Worm (Caenorhabditis elegans) whole organism, L4 larva: ENCODE measurements around the gene klp-17.
A peak's percentile ranks its signal among the peaks of the same experiment; 100 is the strongest.

ENCODE experiments used
- F10B5.3 ChIP-seq: sonication (generic microtip); optimal IDR thresholded peaks from 2 replicates; lab custom pipeline; 2016; ENCODE audit warnings: mild to moderate bottlenecking, missing genetic modification characterization, missing compliant biosample characterization
- F26F4.8 ChIP-seq: fragments of 200-800 bp; sonication (Bioruptor generic); conservative IDR thresholded peaks from 2 replicates; pipeline ENCODE4 v1.3.6; 2022; ENCODE audit warnings: missing genetic modification characterization, missing compliant biosample characterization
- F44E2.7 ChIP-seq: fragments of 200-800 bp; sonication (Bioruptor generic); IDR thresholded peaks from 2 replicates; pipeline ENCODE4 v2.1.2; 2022; ENCODE audit warnings: missing genetic modification characterization, missing compliant biosample characterization
- F49E8.2 ChIP-seq: sonication (generic microtip); optimal IDR thresholded peaks from 2 replicates; lab custom pipeline; 2016; ENCODE audit warnings: missing compliant biosample characterization, mild to moderate bottlenecking, missing genetic modification characterization, borderline replicate concordance
- R02D3.7 ChIP-seq: fragments of 150-350 bp; sonication (generic microtip); optimal IDR thresholded peaks from 3 replicates; lab custom pipeline; 2014; ENCODE audit warnings: missing biosample characterization, missing genetic modification characterization
- T26A8.4 ChIP-seq: fragments of 200-800 bp; sonication (Bioruptor generic); IDR thresholded peaks from 2 replicates; pipeline ENCODE4 v1.3.6; 2022; ENCODE audit warnings: missing genetic modification characterization, missing compliant biosample characterization
- aha-1 ChIP-seq: fragments of 150-350 bp; peaks from one replicate; lab custom pipeline; 2014; ENCODE audit warnings: missing biosample characterization, missing genetic modification characterization
- arid-1 ChIP-seq: fragments of 200-800 bp; sonication (Bioruptor generic); conservative IDR thresholded peaks from 2 replicates; pipeline ENCODE4 v1.3.6; 2022; ENCODE audit warnings: missing genetic modification reagents, missing genetic modification characterization, missing compliant biosample characterization
- ctbp-1 ChIP-seq: fragments of 200-800 bp; sonication (Bioruptor generic); IDR thresholded peaks from 2 replicates; pipeline ENCODE4 v1.3.6; 2022; ENCODE audit warnings: missing genetic modification reagents, missing genetic modification characterization, missing compliant biosample characterization
- daf-16 ChIP-seq, 3 experiments: sonication (generic microtip); optimal IDR thresholded peaks; 2 replicates each; lab custom pipeline; 2016 to 2017; ENCODE audit warnings: missing genetic modification characterization in 3 of 3, missing genetic modification reagents in 3 of 3, mild to moderate bottlenecking in 2 of 3, missing compliant biosample characterization in 2 of 3, missing biosample characterization in 1 of 3, moderate library complexity in 1 of 3
- daf-19 ChIP-seq: fragments of 200-800 bp; sonication (Bioruptor generic); conservative IDR thresholded peaks from 2 replicates; pipeline ENCODE4 v1.3.6; 2022; ENCODE audit warnings: missing genetic modification characterization, missing compliant biosample characterization
- dmd-6 ChIP-seq: fragments of 200-800 bp; sonication (Bioruptor generic); IDR thresholded peaks from 2 replicates; pipeline ENCODE4 v1.3.6; 2022; ENCODE audit warnings: missing genetic modification reagents, missing genetic modification characterization, missing compliant biosample characterization
- dve-1 ChIP-seq: sonication (generic microtip); optimal IDR thresholded peaks from 2 replicates; lab custom pipeline; 2017; ENCODE audit warnings: antibody characterized with exemption, mild to moderate bottlenecking, missing genetic modification characterization, missing compliant biosample characterization; ENCODE audit not compliant: insufficient read depth
- egl-27 ChIP-seq: sonication (generic microtip); optimal IDR thresholded peaks from 3 replicates; lab custom pipeline; 2017; ENCODE audit warnings: missing biosample characterization, missing genetic modification reagents, missing genetic modification characterization
- egl-43 ChIP-seq: fragments of 200-800 bp; sonication (Bioruptor generic); IDR thresholded peaks from 2 replicates; pipeline ENCODE4 v1.3.6; 2022; ENCODE audit warnings: missing genetic modification reagents, missing genetic modification characterization, missing compliant biosample characterization
- fos-1 ChIP-seq: fragments of 150-350 bp; optimal IDR thresholded peaks from 2 replicates; lab custom pipeline; 2014; ENCODE audit warnings: missing biosample characterization, missing genetic modification characterization
- hlh-11 ChIP-seq: fragments of 200-800 bp; sonication (Bioruptor generic); optimal IDR thresholded peaks from 2 replicates; lab custom pipeline; 2018; ENCODE audit warnings: mild to moderate bottlenecking, missing genetic modification characterization, missing compliant biosample characterization
- hlh-30 ChIP-seq: sonication (generic microtip); optimal IDR thresholded peaks from 2 replicates; lab custom pipeline; 2017; ENCODE audit warnings: antibody characterized with exemption, mild to moderate bottlenecking, missing genetic modification characterization, missing compliant biosample characterization; ENCODE audit not compliant: insufficient read depth
- lim-7 ChIP-seq: fragments of 200-800 bp; sonication (Bioruptor generic); IDR thresholded peaks from 2 replicates; pipeline ENCODE4 v1.3.6; 2022; ENCODE audit warnings: missing genetic modification characterization, missing compliant biosample characterization
- lin-29 ChIP-seq: fragments of 200-800 bp; sonication (Bioruptor generic); IDR thresholded peaks from 2 replicates; pipeline ENCODE4 v1.3.6; 2022; ENCODE audit warnings: missing genetic modification reagents, missing genetic modification characterization, missing compliant biosample characterization
- madf-9 ChIP-seq: fragments of 200-800 bp; sonication (Bioruptor generic); conservative IDR thresholded peaks from 2 replicates; pipeline ENCODE4 v1.3.6; 2022; ENCODE audit warnings: missing genetic modification reagents, missing genetic modification characterization, missing compliant biosample characterization
- mxl-3 ChIP-seq: fragments of 200-800 bp; sonication (Bioruptor generic); optimal IDR thresholded peaks from 2 replicates; lab custom pipeline; 2018; ENCODE audit warnings: mild to moderate bottlenecking, missing genetic modification characterization, missing compliant biosample characterization
- nhr-102 ChIP-seq: sonication (generic microtip); optimal IDR thresholded peaks from 2 replicates; lab custom pipeline; 2016; ENCODE audit warnings: mild to moderate bottlenecking, missing genetic modification characterization, moderate library complexity, missing compliant biosample characterization
- nhr-237 ChIP-seq: sonication (generic microtip); optimal IDR thresholded peaks from 2 replicates; lab custom pipeline; 2017; ENCODE audit warnings: missing biosample characterization, missing genetic modification characterization
- nhr-25 ChIP-seq: sonication (generic microtip); optimal IDR thresholded peaks from 2 replicates; lab custom pipeline; 2017; ENCODE audit warnings: missing genetic modification characterization, mild to moderate bottlenecking, missing compliant biosample characterization, antibody characterized with exemption, moderate library complexity, borderline replicate concordance; ENCODE audit not compliant: insufficient read depth
- nhr-28 ChIP-seq: fragments of 150-350 bp; optimal IDR thresholded peaks from 2 replicates; lab custom pipeline; 2014; ENCODE audit warnings: missing biosample characterization, missing genetic modification characterization
- nhr-41 ChIP-seq: fragments of 200-800 bp; sonication (Bioruptor generic); IDR thresholded peaks from 2 replicates; pipeline ENCODE4 v1.3.6; 2022; ENCODE audit warnings: missing genetic modification reagents, missing genetic modification characterization, missing compliant biosample characterization
- nhr-77 ChIP-seq: fragments of 150-350 bp; optimal IDR thresholded peaks from 2 replicates; lab custom pipeline; 2014; ENCODE audit warnings: missing biosample characterization, missing genetic modification characterization
- pha-4 ChIP-seq, 2 experiments: fragments of 150-350 bp in 1 of 2; fragments of 200-800 bp in 1 of 2; sonication (Bioruptor generic) in 1 of 2; IDR thresholded peaks in 1 of 2; optimal IDR thresholded peaks in 1 of 2; 2 replicates each; pipeline versions ENCODE4 v1.3.6 to Lab custom; 2014 to 2022; ENCODE audit warnings: missing genetic modification characterization in 2 of 2, missing genetic modification reagents in 2 of 2, missing biosample characterization in 1 of 2, missing compliant biosample characterization in 1 of 2
- php-3 ChIP-seq: fragments of 200-800 bp; sonication (Bioruptor generic); IDR thresholded peaks from 2 replicates; pipeline ENCODE4 v1.3.6; 2022; ENCODE audit warnings: missing genetic modification reagents, missing genetic modification characterization, missing compliant biosample characterization
- pqm-1 ChIP-seq: sonication (generic microtip); optimal IDR thresholded peaks from 2 replicates; lab custom pipeline; 2017; ENCODE audit warnings: missing biosample characterization, missing genetic modification characterization
- rbr-2 ChIP-seq: sonication (generic microtip); optimal IDR thresholded peaks from 2 replicates; lab custom pipeline; 2016; ENCODE audit warnings: missing genotype, missing genetic modification characterization, missing compliant biosample characterization
- set-16 ChIP-seq: fragments of 200-800 bp; sonication (Bioruptor generic); IDR thresholded peaks from 2 replicates; pipeline ENCODE4 v1.3.6; 2022; ENCODE audit warnings: missing genetic modification reagents, missing genetic modification characterization, missing compliant biosample characterization
- unc-130 ChIP-seq: sonication (generic microtip); optimal IDR thresholded peaks from 2 replicates; lab custom pipeline; 2016; ENCODE audit warnings: missing genetic modification reagents, missing genetic modification characterization, missing compliant biosample characterization
- unc-39 ChIP-seq: sonication (generic microtip); optimal IDR thresholded peaks from 2 replicates; lab custom pipeline; 2017; ENCODE audit warnings: missing biosample characterization, missing genetic modification characterization
- unc-62 ChIP-seq, 3 experiments: fragments of 150-350 bp in 1 of 3; sonication (generic microtip); optimal IDR thresholded peaks in 2 of 3; peaks in 1 of 3; 1 replicate in 1 of 3; 2 replicates in 2 of 3; lab custom pipeline; 2014 to 2017; ENCODE audit warnings: missing biosample characterization in 3 of 3, missing genetic modification characterization in 3 of 3, missing genetic modification reagents in 3 of 3, missing genotype in 1 of 3
- zfp-3 ChIP-seq: fragments of 200-800 bp; sonication (Bioruptor generic); conservative IDR thresholded peaks from 2 replicates; pipeline ENCODE4 v1.3.6; 2022; ENCODE audit warnings: missing genetic modification reagents, missing genetic modification characterization, missing compliant biosample characterization
- zip-2 ChIP-seq: fragments of 150-350 bp; optimal IDR thresholded peaks from 2 replicates; lab custom pipeline; 2014; ENCODE audit warnings: missing biosample characterization, missing genetic modification characterization

The klp-17 gene

DNA sequence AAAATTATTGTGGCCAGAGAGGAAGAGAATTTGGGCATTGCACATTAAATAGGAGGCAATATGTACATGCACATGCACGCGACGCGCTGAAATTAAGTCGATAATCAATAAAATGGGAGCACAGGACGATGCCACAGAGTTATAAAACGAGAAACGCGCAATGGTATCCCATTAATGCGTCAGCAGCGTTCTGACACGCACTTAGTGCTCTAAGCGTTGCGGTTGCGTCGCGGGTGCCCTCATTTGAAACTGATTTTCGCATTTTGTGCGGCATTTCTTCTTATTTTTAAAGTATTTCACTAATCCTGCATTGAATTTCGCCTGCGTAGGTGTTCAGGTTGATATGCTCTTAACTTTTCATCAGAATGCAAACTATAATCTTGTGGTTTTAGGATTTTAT is 14.4 kb downstream of the klp-17 start, which contains the start of gene rsp-1 (continued):
- TF ChIP-seq madf-9 (peak; percentile 75; the same call in 1 of the 2 replicates), daf-19 (GFP tag; lab: Robert Waterston, UW) (peak; percentile 81), unc-39 (tag; lab: Kevin White, UChicago) (no peak), lin-29 (GFP tag; lab: Robert Waterston, UW) (peak; percentile 64; the same call in 1 of the 2 replicates), rbr-2 (tag; lab: Kevin White, UChicago) (peak; percentile 94), F44E2.7 (0 out of 2 replicates have a peak, but pooled peaks have one; percentile 49), zip-2 (tag; lab: Kevin White, UChicago) (peak; percentile 55), set-16 (GFP tag; lab: Robert Waterston, UW) (0 out of 2 replicates have a peak, but pooled peaks have one; percentile 7)

DNA sequence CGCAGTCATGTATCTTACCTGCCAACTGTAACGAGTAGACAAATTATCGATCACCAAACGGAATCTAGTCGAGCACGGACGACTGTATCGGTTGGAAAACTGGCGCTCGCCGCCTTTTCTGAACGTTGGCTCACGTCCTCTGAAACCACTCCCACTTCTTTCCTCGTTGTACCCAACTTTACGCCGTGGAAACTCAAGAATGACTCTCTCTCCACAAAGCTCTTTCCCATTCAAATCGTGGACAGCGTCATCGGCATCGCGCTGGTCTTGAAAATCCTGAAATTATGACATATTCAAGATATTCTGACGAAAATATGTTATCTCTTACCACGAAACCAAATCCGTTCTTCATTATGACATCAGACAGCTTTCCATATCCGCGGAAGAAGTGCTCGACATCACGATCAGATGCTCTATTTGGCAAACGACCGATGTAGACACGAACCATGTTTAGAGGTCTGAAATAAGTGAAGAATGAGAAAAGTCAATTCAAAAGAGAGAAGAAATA is 14.9 kb downstream of the klp-17 start, which contains the start of gene rsp-2:
TSS of gene rsp-2 (minus strand) at position 458 of the 508 bp plus-strand sequence.
- TF ChIP-seq lim-7 (GFP tag; lab: Robert Waterston, UW) (no peak), pha-4 (GFP tag; IDR thresholded peaks at IDR 0.05; lab: Robert Waterston, UW) (no peak), pha-4 (tag; optimal IDR thresholded peaks at IDR 0.05; lab: Kevin White, UChicago) (no peak), aha-1 (peak; percentile 93), unc-62 (GFP tag; optimal IDR thresholded peaks at IDR 0.05 in 1 of 2; lab: Kevin White, UChicago) (peak in 1 of 2 experiments; percentile 28), unc-62 (tag; optimal IDR thresholded peaks at IDR 0.05; lab: Kevin White, UChicago) (no peak), egl-27 (tag; lab: Kevin White, UChicago) (no peak), egl-43 (GFP tag; lab: Robert Waterston, UW) (0 out of 2 replicates have a peak, but pooled peaks have one; percentile 5)

DNA sequence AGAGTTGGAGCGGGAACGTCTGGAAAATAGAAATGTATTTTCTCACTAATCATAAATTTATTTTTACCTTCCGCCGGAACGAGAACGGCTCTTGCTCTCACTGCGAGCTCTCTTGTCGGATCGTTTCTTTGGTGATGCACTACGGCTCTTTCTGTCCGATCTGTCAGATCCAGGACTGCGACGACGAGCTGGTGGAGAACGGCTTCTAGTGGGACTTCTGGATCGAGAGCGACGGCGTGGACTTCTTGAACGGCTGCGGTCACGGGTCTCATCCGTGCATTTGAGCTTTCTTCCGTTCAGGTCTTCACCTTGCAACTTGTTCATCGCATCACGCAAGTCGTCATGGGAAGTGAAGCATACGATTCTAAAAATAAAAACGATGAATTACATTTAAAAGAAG is 15.7 kb downstream of the klp-17 start:
- no peak for TF ChIP-seq nhr-77 (tag; lab: Kevin White, UChicago)
- no peak for TF ChIP-seq php-3 (GFP tag; lab: Robert Waterston, UW)
- peak; percentile 74 for TF ChIP-seq set-16 (GFP tag; lab: Robert Waterston, UW)
- 0 out of 2 replicates have a peak, but pooled peaks have one; percentile 43 for TF ChIP-seq egl-43 (GFP tag; lab: Robert Waterston, UW)
- TF ChIP-seq, all 104 proteins: peak for 2

DNA sequence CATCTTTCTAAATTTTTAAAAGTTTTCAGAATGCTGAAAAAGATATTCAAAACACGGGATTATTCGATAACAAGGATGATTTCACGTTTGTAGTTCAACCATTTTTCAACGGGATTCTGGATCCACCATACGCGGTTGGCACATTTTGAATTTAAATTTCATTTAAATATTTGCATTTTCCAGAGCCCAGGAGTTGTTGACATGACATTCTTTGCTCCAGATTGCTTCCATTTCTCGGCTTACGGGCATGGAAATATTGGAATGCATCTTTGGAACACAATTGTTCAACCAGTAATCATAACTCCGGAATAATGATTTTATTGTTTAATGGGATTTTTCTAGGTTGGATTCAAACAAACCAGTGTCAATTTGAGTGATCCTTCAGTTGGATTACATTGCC is 16.6 kb downstream of the klp-17 start:
- TF ChIP-seq zfp-3 (GFP tag; lab: Robert Waterston, UW) (no peak), unc-62 (GFP tag; optimal IDR thresholded peaks at IDR 0.05 in 1 of 2; lab: Kevin White, UChicago) (peak in 1 of 2 experiments; percentile 94), unc-62 (tag; optimal IDR thresholded peaks at IDR 0.05; lab: Kevin White, UChicago) (no peak), aha-1 (peak; percentile 4)

DNA sequence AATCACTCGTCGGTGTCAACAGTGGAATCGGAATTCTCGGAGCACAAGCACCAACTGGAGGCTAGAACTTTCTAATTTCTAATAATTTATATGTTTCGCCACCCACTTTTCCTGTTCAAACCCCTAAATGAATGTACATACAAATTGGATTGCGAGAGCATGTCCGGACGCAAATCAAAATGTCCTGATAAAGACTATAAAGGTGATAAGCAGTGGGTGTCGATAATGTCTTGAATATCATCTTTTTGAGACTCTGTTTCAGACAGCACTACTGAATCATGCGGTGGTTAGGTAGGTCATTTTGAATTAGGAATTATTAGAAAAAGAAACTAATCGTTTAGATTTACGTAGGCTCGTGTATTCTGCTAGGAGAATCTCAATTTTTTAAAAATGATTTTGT is 18.7 kb downstream of the klp-17 start, which contains the start of gene W02B12.1:
TSS of gene W02B12.1 (plus strand) at position 269 of the 400 bp plus-strand sequence.
- TF ChIP-seq nhr-41 (no peak), R02D3.7 (tag; lab: Kevin White, UChicago) (no peak), nhr-28 (peak; percentile 38), hlh-30 (tag; lab: Kevin White, UChicago) (no peak), daf-16 (GFP tag; optimal IDR thresholded peaks at IDR 0.05; lab: Kevin White, UChicago) (no peak), daf-16 (tag; optimal IDR thresholded peaks at IDR 0.05; lab: Kevin White, UChicago) (no peak), lim-7 (GFP tag; lab: Robert Waterston, UW) (no peak), aha-1 (peak; percentile 70), F49E8.2 (tag; lab: Kevin White, UChicago) (no peak), arid-1 (GFP tag; lab: Robert Waterston, UW) (no peak), rbr-2 (tag; lab: Kevin White, UChicago) (no peak), dmd-6 (GFP tag; lab: Robert Waterston, UW) (peak; percentile 30; the same call in 1 of the 2 replicates), unc-130 (no peak), F26F4.8 (no peak), ctbp-1 (GFP tag; lab: Robert Waterston, UW) (no peak), unc-62 (GFP tag; optimal IDR thresholded peaks at IDR 0.05 in 1 of 2; lab: Kevin White, UChicago) (no peak), unc-62 (tag; optimal IDR thresholded peaks at IDR 0.05; lab: Kevin White, UChicago) (no peak), dve-1 (tag; lab: Kevin White, UChicago) (peak; percentile 41), nhr-25 (no peak), nhr-102 (no peak), T26A8.4 (GFP tag; lab: Robert Waterston, UW) (no peak), F10B5.3 (no peak), fos-1 (tag; lab: Kevin White, UChicago) (no peak), set-16 (GFP tag; lab: Robert Waterston, UW) (no peak), nhr-237 (tag; lab: Kevin White, UChicago) (no peak), mxl-3 (GFP tag; lab: Kevin White, UChicago) (peak; percentile 6), F44E2.7 (no peak), lin-29 (GFP tag; lab: Robert Waterston, UW) (no peak), pqm-1 (peak; percentile 78), hlh-11 (tag; lab: Kevin White, UChicago) (peak; percentile 40)
- TF ChIP-seq, all 104 proteins: peak for 7
